Worm (Caenorhabditis elegans) whole organism, L4 larva: ENCODE results near the gene mrpl-18.

ENCODE experiments used
- F10B5.3 ChIP-seq: sonication (generic microtip); optimal IDR thresholded peaks from 2 replicates; lab custom pipeline; 2016; ENCODE audit warnings: mild to moderate bottlenecking, missing genetic modification characterization, missing compliant biosample characterization
- F49E8.2 ChIP-seq: sonication (generic microtip); optimal IDR thresholded peaks from 2 replicates; lab custom pipeline; 2016; ENCODE audit warnings: missing compliant biosample characterization, mild to moderate bottlenecking, missing genetic modification characterization, borderline replicate concordance
- T20F7.1 ChIP-seq: fragments of 200-800 bp; sonication (Bioruptor generic); optimal IDR thresholded peaks from 2 replicates; lab custom pipeline; 2018; ENCODE audit warnings: mild to moderate bottlenecking, missing genetic modification characterization, missing compliant biosample characterization
- Y105C5A.15 ChIP-seq: fragments of 200-800 bp; sonication (Bioruptor generic); IDR thresholded peaks from 2 replicates; pipeline ENCODE4 v1.3.6; 2022; ENCODE audit warnings: missing genetic modification characterization, missing compliant biosample characterization
- Y5F2A.4 ChIP-seq: fragments of 200-800 bp; sonication (Bioruptor generic); optimal IDR thresholded peaks from 2 replicates; lab custom pipeline; 2018; ENCODE audit warnings: mild to moderate bottlenecking, missing genetic modification characterization, missing compliant biosample characterization
- ZK337.2 ChIP-seq: fragments of 200-800 bp; sonication (Bioruptor generic); IDR thresholded peaks from 2 replicates; pipeline ENCODE4 v1.3.6; 2022; ENCODE audit warnings: missing genetic modification reagents, missing genetic modification characterization, missing compliant biosample characterization
- aha-1 ChIP-seq: fragments of 150-350 bp; peaks from one replicate; lab custom pipeline; 2014; ENCODE audit warnings: missing biosample characterization, missing genetic modification characterization
- ama-1 ChIP-seq: fragments of 150-350 bp; optimal IDR thresholded peaks from 2 replicates; lab custom pipeline; 2014; ENCODE audit warnings: inconsistent platforms, mixed read lengths
- arid-1 ChIP-seq: fragments of 200-800 bp; sonication (Bioruptor generic); conservative IDR thresholded peaks from 2 replicates; pipeline ENCODE4 v1.3.6; 2022; ENCODE audit warnings: missing genetic modification reagents, missing genetic modification characterization, missing compliant biosample characterization
- ceh-32 ChIP-seq: sonication (generic microtip); optimal IDR thresholded peaks from 2 replicates; lab custom pipeline; 2016; ENCODE audit warnings: mild to moderate bottlenecking, missing genetic modification characterization, missing compliant biosample characterization; ENCODE audit not compliant: poor library complexity
- ceh-62 ChIP-seq: sonication (generic microtip); optimal IDR thresholded peaks from 2 replicates; lab custom pipeline; 2017; ENCODE audit warnings: missing biosample characterization, missing genetic modification characterization
- cey-2 ChIP-seq: sonication (generic microtip); optimal IDR thresholded peaks from 3 replicates; lab custom pipeline; 2017; ENCODE audit warnings: missing genetic modification characterization, mild to moderate bottlenecking, missing compliant biosample characterization, antibody characterized with exemption, borderline replicate concordance; ENCODE audit not compliant: insufficient read depth
- ctbp-1 ChIP-seq: fragments of 200-800 bp; sonication (Bioruptor generic); IDR thresholded peaks from 2 replicates; pipeline ENCODE4 v1.3.6; 2022; ENCODE audit warnings: missing genetic modification reagents, missing genetic modification characterization, missing compliant biosample characterization
- daf-16 ChIP-seq, 3 experiments: sonication (generic microtip); optimal IDR thresholded peaks; 2 replicates each; lab custom pipeline; 2016 to 2017; ENCODE audit warnings: missing genetic modification characterization in 3 of 3, missing genetic modification reagents in 3 of 3, mild to moderate bottlenecking in 2 of 3, missing compliant biosample characterization in 2 of 3, missing biosample characterization in 1 of 3, moderate library complexity in 1 of 3
- dmd-6 ChIP-seq: fragments of 200-800 bp; sonication (Bioruptor generic); IDR thresholded peaks from 2 replicates; pipeline ENCODE4 v1.3.6; 2022; ENCODE audit warnings: missing genetic modification reagents, missing genetic modification characterization, missing compliant biosample characterization
- dmd-8 ChIP-seq: fragments of 200-800 bp; sonication (Bioruptor generic); IDR thresholded peaks from 2 replicates; pipeline ENCODE4 v1.3.6; 2022; ENCODE audit warnings: missing genetic modification characterization, missing compliant biosample characterization
- dpl-1 ChIP-seq: fragments of 150-350 bp; optimal IDR thresholded peaks from 2 replicates; lab custom pipeline; 2014; ENCODE audit warnings: missing biosample characterization, missing genetic modification reagents, missing genetic modification characterization
- duxl-1 ChIP-seq: sonication (generic microtip); optimal IDR thresholded peaks from 2 replicates; lab custom pipeline; 2016; ENCODE audit warnings: mild to moderate bottlenecking, missing genetic modification characterization, moderate library complexity, missing compliant biosample characterization; ENCODE audit not compliant: poor library complexity
- dve-1 ChIP-seq: sonication (generic microtip); optimal IDR thresholded peaks from 2 replicates; lab custom pipeline; 2017; ENCODE audit warnings: antibody characterized with exemption, mild to moderate bottlenecking, missing genetic modification characterization, missing compliant biosample characterization; ENCODE audit not compliant: insufficient read depth
- egl-27 ChIP-seq: sonication (generic microtip); optimal IDR thresholded peaks from 3 replicates; lab custom pipeline; 2017; ENCODE audit warnings: missing biosample characterization, missing genetic modification reagents, missing genetic modification characterization
- hif-1 ChIP-seq, 2 experiments: sonication (generic microtip); optimal IDR thresholded peaks; 2 replicates each; lab custom pipeline; 2016 to 2017; ENCODE audit warnings: missing compliant biosample characterization in 2 of 2, missing genetic modification characterization in 2 of 2, missing genetic modification reagents in 2 of 2, missing genotype in 2 of 2, mild to moderate bottlenecking in 1 of 2
- hlh-11 ChIP-seq: fragments of 200-800 bp; sonication (Bioruptor generic); optimal IDR thresholded peaks from 2 replicates; lab custom pipeline; 2018; ENCODE audit warnings: mild to moderate bottlenecking, missing genetic modification characterization, missing compliant biosample characterization
- hlh-30 ChIP-seq: sonication (generic microtip); optimal IDR thresholded peaks from 2 replicates; lab custom pipeline; 2017; ENCODE audit warnings: antibody characterized with exemption, mild to moderate bottlenecking, missing genetic modification characterization, missing compliant biosample characterization; ENCODE audit not compliant: insufficient read depth
- hmg-1.1 ChIP-seq: fragments of 200-800 bp; sonication (Bioruptor generic); IDR thresholded peaks from 2 replicates; pipeline ENCODE4 v1.3.6; 2022; ENCODE audit warnings: missing genetic modification reagents, missing genetic modification characterization, missing compliant biosample characterization
- jun-1 ChIP-seq: fragments of 150-350 bp; optimal IDR thresholded peaks from 2 replicates; lab custom pipeline; 2014; ENCODE audit warnings: missing biosample characterization, missing genetic modification reagents, missing genetic modification characterization
- lin-1 ChIP-seq: fragments of 200-800 bp; sonication (Bioruptor generic); IDR thresholded peaks from 2 replicates; pipeline ENCODE4 v1.3.6; 2022; ENCODE audit warnings: missing genetic modification reagents, missing genetic modification characterization, missing compliant biosample characterization
- lin-39 ChIP-seq: fragments of 150-350 bp; optimal IDR thresholded peaks from 2 replicates; lab custom pipeline; 2014; ENCODE audit warnings: missing biosample characterization, missing genetic modification reagents, missing genetic modification characterization
- lsy-2 ChIP-seq, 2 experiments: fragments of 150-350 bp in 1 of 2; sonication (generic microtip) in 1 of 2; optimal IDR thresholded peaks; 2 replicates each; lab custom pipeline; 2014 to 2017; ENCODE audit warnings: missing biosample characterization in 2 of 2, missing genetic modification characterization in 2 of 2
- madf-9 ChIP-seq: fragments of 200-800 bp; sonication (Bioruptor generic); conservative IDR thresholded peaks from 2 replicates; pipeline ENCODE4 v1.3.6; 2022; ENCODE audit warnings: missing genetic modification reagents, missing genetic modification characterization, missing compliant biosample characterization
- mdl-1 ChIP-seq, 2 experiments: fragments of 150-350 bp in 1 of 2; sonication (generic microtip) in 1 of 2; optimal IDR thresholded peaks; 2 replicates each; lab custom pipeline; 2014 to 2017; ENCODE audit warnings: missing biosample characterization in 2 of 2, missing genetic modification characterization in 2 of 2
- mes-2 ChIP-seq: sonication (generic microtip); optimal IDR thresholded peaks from 2 replicates; lab custom pipeline; 2016; ENCODE audit warnings: missing genotype, mild to moderate bottlenecking, missing genetic modification characterization, missing compliant biosample characterization; ENCODE audit not compliant: poor library complexity, severe bottlenecking
- mxl-2 ChIP-seq: fragments of 200-800 bp; sonication (Bioruptor generic); conservative IDR thresholded peaks from 2 replicates; pipeline ENCODE4 v1.3.6; 2022; ENCODE audit warnings: missing genetic modification reagents, missing genetic modification characterization, missing compliant biosample characterization
- mxl-3 ChIP-seq: fragments of 200-800 bp; sonication (Bioruptor generic); optimal IDR thresholded peaks from 2 replicates; lab custom pipeline; 2018; ENCODE audit warnings: mild to moderate bottlenecking, missing genetic modification characterization, missing compliant biosample characterization
- nhr-28 ChIP-seq: fragments of 150-350 bp; optimal IDR thresholded peaks from 2 replicates; lab custom pipeline; 2014; ENCODE audit warnings: missing biosample characterization, missing genetic modification characterization
- pha-4 ChIP-seq, 2 experiments: fragments of 150-350 bp in 1 of 2; fragments of 200-800 bp in 1 of 2; sonication (Bioruptor generic) in 1 of 2; IDR thresholded peaks in 1 of 2; optimal IDR thresholded peaks in 1 of 2; 2 replicates each; pipeline versions ENCODE4 v1.3.6 to Lab custom; 2014 to 2022; ENCODE audit warnings: missing genetic modification characterization in 2 of 2, missing genetic modification reagents in 2 of 2, missing biosample characterization in 1 of 2, missing compliant biosample characterization in 1 of 2
- php-3 ChIP-seq: fragments of 200-800 bp; sonication (Bioruptor generic); IDR thresholded peaks from 2 replicates; pipeline ENCODE4 v1.3.6; 2022; ENCODE audit warnings: missing genetic modification reagents, missing genetic modification characterization, missing compliant biosample characterization
- rbr-2 ChIP-seq: sonication (generic microtip); optimal IDR thresholded peaks from 2 replicates; lab custom pipeline; 2016; ENCODE audit warnings: missing genotype, missing genetic modification characterization, missing compliant biosample characterization
- saeg-2 ChIP-seq: fragments of 200-800 bp; sonication (Bioruptor generic); IDR thresholded peaks from 2 replicates; pipeline ENCODE4 v1.3.6; 2022; ENCODE audit warnings: missing genetic modification reagents, missing genetic modification characterization, missing compliant biosample characterization
- tag-97 ChIP-seq: fragments of 200-800 bp; sonication (Bioruptor generic); IDR thresholded peaks from 2 replicates; pipeline ENCODE4 v1.3.6; 2022; ENCODE audit warnings: missing genetic modification characterization, missing compliant biosample characterization
- unc-130 ChIP-seq: sonication (generic microtip); optimal IDR thresholded peaks from 2 replicates; lab custom pipeline; 2016; ENCODE audit warnings: missing genetic modification reagents, missing genetic modification characterization, missing compliant biosample characterization
- unc-39 ChIP-seq: sonication (generic microtip); optimal IDR thresholded peaks from 2 replicates; lab custom pipeline; 2017; ENCODE audit warnings: missing biosample characterization, missing genetic modification characterization
- vab-7 ChIP-seq: fragments of 200-800 bp; sonication (Bioruptor generic); IDR thresholded peaks from 2 replicates; pipeline ENCODE4 v1.3.6; 2022; ENCODE audit warnings: missing genetic modification reagents, missing genetic modification characterization, missing compliant biosample characterization
- zag-1 ChIP-seq: fragments of 150-350 bp; optimal IDR thresholded peaks from 2 replicates; lab custom pipeline; 2014; ENCODE audit warnings: missing biosample characterization, missing genetic modification characterization
- zfp-3 ChIP-seq: fragments of 200-800 bp; sonication (Bioruptor generic); conservative IDR thresholded peaks from 2 replicates; pipeline ENCODE4 v1.3.6; 2022; ENCODE audit warnings: missing genetic modification reagents, missing genetic modification characterization, missing compliant biosample characterization
- ztf-11 ChIP-seq: fragments of 150-350 bp; optimal IDR thresholded peaks from 2 replicates; lab custom pipeline; 2014; ENCODE audit warnings: missing biosample characterization, missing genetic modification characterization

The mrpl-18 gene

DNA sequence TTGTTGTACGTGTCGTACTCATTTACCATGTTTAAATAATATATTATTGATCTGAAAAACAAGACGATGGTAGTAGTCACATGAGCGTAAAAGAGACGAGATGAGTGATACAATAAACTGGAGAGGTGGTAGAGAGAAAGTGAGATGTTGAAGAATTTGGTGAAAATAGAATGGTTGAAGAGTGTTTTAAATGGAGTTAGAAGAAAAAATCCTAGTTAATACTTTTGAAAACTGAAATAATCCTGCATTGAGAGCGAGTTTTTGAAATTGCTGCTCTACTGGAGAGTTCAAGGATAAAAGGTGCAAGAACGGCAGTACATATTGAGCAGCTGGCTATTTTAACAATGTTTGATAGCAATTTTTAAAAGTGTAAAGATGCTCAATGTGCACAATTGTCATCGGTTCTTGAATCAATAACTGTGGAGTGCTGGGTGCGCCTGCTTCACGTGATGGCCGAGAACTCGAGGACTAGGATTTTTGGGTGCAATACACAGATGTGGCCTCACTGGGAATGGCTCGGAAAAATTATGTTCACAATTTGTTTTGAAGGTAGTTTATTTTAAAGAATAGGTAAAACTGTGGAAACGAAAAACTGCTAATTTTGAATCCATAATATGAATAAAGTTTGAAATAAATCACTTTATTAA is 13.4 kb downstream of the mrpl-18 start, which contains the start of gene atg-13:
TSS of gene atg-13 (minus strand) at position 51 of the 647 bp plus-strand sequence.
- TF ChIP-seq ama-1: peak; percentile 20
- TF ChIP-seq rbr-2 (tag; lab: Kevin White, UChicago): no peak
- TF ChIP-seq Y5F2A.4 (GFP tag; lab: Kevin White, UChicago): no peak
- TF ChIP-seq jun-1 (tag; lab: Kevin White, UChicago): no peak
- TF ChIP-seq hmg-1.1 (GFP tag; lab: Robert Waterston, UW): 0 out of 2 replicates have a peak, but pooled peaks have one; percentile 28
- TF ChIP-seq nhr-28 (tag; lab: Kevin White, UChicago): no peak
- no peak for TF ChIP-seq tag-97 (GFP tag; lab: Robert Waterston, UW)
- peak; percentile 7 for TF ChIP-seq T20F7.1
- no peak for TF ChIP-seq lin-1
- peak; percentile 18 for TF ChIP-seq aha-1 (tag; lab: Kevin White, UChicago)
- no peak for TF ChIP-seq ctbp-1 (GFP tag; lab: Robert Waterston, UW)
- TF ChIP-seq hif-1 (tag; optimal IDR thresholded peaks at IDR 0.05; lab: Kevin White, UChicago): peak in 1 of 2 experiments; percentile 19
- peak; percentile 74 for TF ChIP-seq mes-2 (tag; lab: Kevin White, UChicago)
- TF ChIP-seq mxl-3: peak; percentile 35
- no peak for TF ChIP-seq daf-16 (GFP tag; optimal IDR thresholded peaks at IDR 0.05; lab: Kevin White, UChicago)
- TF ChIP-seq daf-16 (tag; optimal IDR thresholded peaks at IDR 0.05; lab: Kevin White, UChicago): peak; percentile 48
- TF ChIP-seq hlh-11 (tag; lab: Kevin White, UChicago): peak; percentile 39
- peak; percentile 9 for TF ChIP-seq dpl-1
- TF ChIP-seq zfp-3 (GFP tag; lab: Robert Waterston, UW): no peak
- TF ChIP-seq madf-9 (GFP tag; lab: Robert Waterston, UW): 0 out of 2 replicates have a peak, but pooled peaks have one; percentile 32
- TF ChIP-seq dmd-6 (GFP tag; lab: Robert Waterston, UW): 0 out of 2 replicates have a peak, but pooled peaks have one; percentile 11
- TF ChIP-seq arid-1 (GFP tag; lab: Robert Waterston, UW): no peak
- TF ChIP-seq hlh-30 (tag; lab: Kevin White, UChicago): peak; percentile 79
- TF ChIP-seq lsy-2 (tag; optimal IDR thresholded peaks at IDR 0.05; lab: Kevin White, UChicago): peak in 1 of 2 experiments; percentile 38
- TF ChIP-seq mdl-1 (tag; optimal IDR thresholded peaks at IDR 0.05; lab: Kevin White, UChicago): peak in 1 of 2 experiments; percentile 47

ce11 chrIII:8161238-8161637 is 16.4 kb downstream of the mrpl-18 start, which contains the start of gene inpp-5K:
inpp-5K (minus strand) TSS chrIII:8161338.
- TF ChIP-seq ceh-32: no peak
- no peak for TF ChIP-seq cey-2 (tag; lab: Kevin White, UChicago)
- no peak for TF ChIP-seq duxl-1 (tag; lab: Kevin White, UChicago)
- TF ChIP-seq F49E8.2 (tag; lab: Kevin White, UChicago): no peak
- TF ChIP-seq T20F7.1: peak; percentile 6

DNA sequence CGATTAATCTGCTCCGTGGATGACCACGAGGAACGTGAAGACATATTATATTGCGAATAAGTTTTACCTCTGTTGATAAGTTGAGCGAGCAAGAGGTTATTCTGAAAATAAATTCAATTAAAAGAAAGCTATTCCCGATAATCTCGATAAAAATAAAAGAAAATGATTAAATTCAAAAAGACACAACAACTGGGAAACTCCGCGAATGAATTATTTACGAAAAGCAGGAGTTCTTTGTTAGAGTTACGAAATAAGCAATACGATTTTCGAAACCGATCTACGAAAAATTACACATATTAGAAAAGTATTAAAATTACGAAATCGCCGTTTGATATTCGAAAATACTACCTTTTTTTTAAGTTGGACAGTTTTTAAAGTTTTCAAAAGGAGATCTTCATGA is 18.5 kb downstream of the mrpl-18 start, which contains the start of gene bath-42:
TSS of gene bath-42 (minus strand) at position 101 of the 400 bp plus-strand sequence.
- no peak for TF ChIP-seq egl-27 (tag; lab: Kevin White, UChicago)
- TF ChIP-seq unc-130: no peak
- TF ChIP-seq lin-39: no peak
- no peak for TF ChIP-seq ceh-62 (tag; lab: Kevin White, UChicago)
- no peak for TF ChIP-seq mxl-2
- no peak for TF ChIP-seq dmd-8 (GFP tag; lab: Robert Waterston, UW)
- no peak for TF ChIP-seq zag-1 (tag; lab: Kevin White, UChicago)
- TF ChIP-seq Y105C5A.15 (GFP tag; lab: Robert Waterston, UW): no peak
- no peak for TF ChIP-seq saeg-2 (GFP tag; lab: Robert Waterston, UW)
- TF ChIP-seq pha-4 (GFP tag; IDR thresholded peaks at IDR 0.05; lab: Robert Waterston, UW): no peak
- no peak for TF ChIP-seq pha-4 (tag; optimal IDR thresholded peaks at IDR 0.05; lab: Kevin White, UChicago)
- no peak for TF ChIP-seq unc-39 (tag; lab: Kevin White, UChicago)
- TF ChIP-seq ceh-32: no peak
- TF ChIP-seq php-3 (GFP tag; lab: Robert Waterston, UW): no peak
- TF ChIP-seq vab-7: no peak
- TF ChIP-seq ama-1: no peak
- no peak for TF ChIP-seq F10B5.3
- TF ChIP-seq dve-1 (tag; lab: Kevin White, UChicago): no peak
- TF ChIP-seq ztf-11 (tag; lab: Kevin White, UChicago): no peak
- no peak for TF ChIP-seq hmg-1.1 (GFP tag; lab: Robert Waterston, UW)
- no peak for TF ChIP-seq ZK337.2 (GFP tag; lab: Robert Waterston, UW)
